Worm (Caenorhabditis elegans) whole organism, L1 larva: Measurements from ENCODE around the gene syd-9.

Experiments used
- ama-1 ChIP-seq: fragments of 150-350 bp; optimal IDR thresholded peaks from 2 replicates; lab custom pipeline; 2014
- egl-27 ChIP-seq, 2 experiments: fragments of 150-350 bp in 1 of 2; sonication (generic microtip); optimal IDR thresholded peaks; 3 replicates each; lab custom pipeline; 2017 to 2018; ENCODE audit warnings: missing biosample characterization in 2 of 2, missing genetic modification characterization in 2 of 2, missing genetic modification reagents in 2 of 2
- lin-13 ChIP-seq: fragments of 150-350 bp; optimal IDR thresholded peaks from 2 replicates; lab custom pipeline; 2014; ENCODE audit warnings: missing biosample characterization, missing genetic modification reagents, missing genetic modification characterization
- nhr-20 ChIP-seq: sonication (generic microtip); optimal IDR thresholded peaks from 2 replicates; lab custom pipeline; 2016; ENCODE audit warnings: mild to moderate bottlenecking, missing genetic modification characterization, missing compliant biosample characterization
- nhr-237 ChIP-seq: fragments of 150-350 bp; optimal IDR thresholded peaks from 2 replicates; lab custom pipeline; 2014; ENCODE audit warnings: missing biosample characterization, missing genetic modification characterization

ce11 chrX:7269379-7269778 is 51.5 kb downstream of the syd-9 start, which contains the start of gene grd-7:
- TF ChIP-seq nhr-237 (tag; lab: Kevin White, UChicago) (no peak), egl-27 (tag; optimal IDR thresholded peaks at IDR 0.05; lab: Kevin White, UChicago) (no peak), lin-13 (GFP tag; lab: Kevin White, UChicago) (no peak), nhr-20 (no peak), ama-1 (lab: Kevin White, UChicago) (no peak)
